Fruit fly (Drosophila melanogaster) whole organism: ENCODE data around the gene Polr2J.

Experiments
- CG8478 ChIP-seq: fragments of >200 bp; optimal IDR thresholded peaks from 2 replicates; lab custom pipeline; 2018; ENCODE audit warnings: inconsistent platforms
- EcR ChIP-seq, 2 experiments: fragments of >200 bp; optimal IDR thresholded peaks; 2 replicates each; lab custom pipeline; 2017; ENCODE audit warnings: missing biosample characterization in 2 of 2, missing genetic modification characterization in 2 of 2, missing genetic modification reagents in 2 of 2
- pan ChIP-seq: fragments of >200 bp; optimal IDR thresholded peaks from 2 replicates; lab custom pipeline; 2017
- psq ChIP-seq: fragments of >200 bp; optimal IDR thresholded peaks from 2 replicates; lab custom pipeline; 2017

DNA sequence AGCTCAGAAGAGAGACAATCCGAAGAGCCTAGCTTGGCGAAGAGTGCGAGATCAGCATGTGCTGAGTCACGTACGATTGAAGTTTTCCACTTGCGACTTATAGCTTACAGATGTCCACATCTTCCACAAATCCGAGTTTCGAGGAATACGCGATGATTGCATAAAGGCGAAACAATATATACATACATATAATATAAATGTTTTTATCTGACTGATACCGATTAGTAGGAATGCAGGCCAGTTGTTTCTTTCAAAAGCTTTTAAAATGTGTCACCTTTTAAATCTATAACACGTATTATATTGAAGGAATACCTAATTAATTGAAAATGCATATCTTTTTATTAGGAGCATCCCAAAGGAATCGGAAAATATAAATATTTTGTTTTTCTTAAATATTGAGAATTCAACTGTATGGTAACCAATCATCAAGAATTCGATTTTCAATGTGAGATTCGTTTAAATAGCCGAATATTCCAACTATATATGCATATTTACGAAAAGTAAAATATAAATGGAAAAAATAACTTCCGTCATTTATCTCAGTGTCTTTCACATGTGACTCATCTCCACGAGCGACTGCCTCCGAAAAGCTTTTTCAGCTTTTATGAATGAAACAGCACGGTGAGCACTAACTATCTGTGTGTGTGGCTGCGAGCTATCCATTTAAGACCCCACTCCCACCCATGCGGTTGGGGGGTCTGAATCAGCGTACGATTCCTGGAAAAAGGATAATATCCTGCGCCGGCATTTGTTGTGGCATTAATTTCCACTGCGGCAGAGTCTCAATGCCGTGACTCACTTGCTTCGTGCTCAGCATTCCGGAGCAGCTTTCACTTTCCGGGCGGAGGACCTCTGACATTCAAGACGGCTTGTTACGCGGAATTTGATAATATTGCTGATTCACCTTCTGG, 40.6 kb upstream of the Polr2J start:
- no peak for TF ChIP-seq psq (lab: Kevin White, UChicago)
- no peak for TF ChIP-seq CG8478 (lab: Kevin White, UChicago)
- no peak for TF ChIP-seq pan (lab: Kevin White, UChicago)
- no peak for TF ChIP-seq EcR (GFP tag; optimal IDR thresholded peaks at IDR 0.05; lab: Kevin White, UChicago)
